Fruit fly (Drosophila melanogaster) whole organism, embryonic: ENCODE measurements around the gene CG1632.
A peak's percentile ranks its signal among the peaks of the same experiment; 100 is the strongest.

Experiments
- Ada2b ChIP-seq: fragments of 200-800 bp; sonication (Bioruptor generic); IDR thresholded peaks from 2 replicates; pipeline ENCODE4 v1.3.6; 2022; ENCODE audit warnings: missing biosample characterization, missing genetic modification characterization
- Adf1 ChIP-seq: fragments of 200-800 bp; sonication (Bioruptor generic); IDR thresholded peaks from 2 replicates; pipeline ENCODE4 v1.3.6; 2022; ENCODE audit warnings: missing biosample characterization, missing genetic modification characterization
- Antp ChIP-seq: fragments of 200-800 bp; sonication (Bioruptor generic); optimal IDR thresholded peaks from 3 replicates; lab custom pipeline; 2016; ENCODE audit warnings: missing biosample characterization, missing genetic modification characterization
- Asciz ChIP-seq: fragments of 200-800 bp; sonication (Bioruptor generic); optimal IDR thresholded peaks from 2 replicates; lab custom pipeline; 2017; ENCODE audit warnings: missing biosample characterization, mild to moderate bottlenecking, missing genetic modification characterization, missing genetic modification reagents
- CG12104 ChIP-seq: fragments of 200-800 bp; sonication (Bioruptor generic); optimal IDR thresholded peaks from 3 replicates; lab custom pipeline; 2016; ENCODE audit warnings: missing biosample characterization, missing genetic modification characterization
- CG12155 ChIP-seq: fragments of 200-800 bp; sonication (Bioruptor generic); optimal IDR thresholded peaks from 3 replicates; lab custom pipeline; 2016; ENCODE audit warnings: missing biosample characterization, missing genetic modification characterization
- CG12391 ChIP-seq: fragments of 200-800 bp; sonication (Bioruptor generic); optimal IDR thresholded peaks from 3 replicates; lab custom pipeline; 2018; ENCODE audit warnings: missing biosample characterization, mild to moderate bottlenecking, missing genetic modification characterization, moderate library complexity
- CG13296 ChIP-seq: fragments of 200-800 bp; sonication (Bioruptor generic); optimal IDR thresholded peaks from 3 replicates; lab custom pipeline; 2018; ENCODE audit warnings: missing biosample characterization, mild to moderate bottlenecking, missing genetic modification characterization
- CG17359 ChIP-seq: fragments of 200-800 bp; sonication (Bioruptor generic); optimal IDR thresholded peaks from 3 replicates; lab custom pipeline; 2018; ENCODE audit warnings: missing biosample characterization, mild to moderate bottlenecking, missing genetic modification characterization, moderate library complexity
- CG17361 ChIP-seq: fragments of 200-800 bp; sonication (Bioruptor generic); IDR thresholded peaks from 3 replicates; pipeline ENCODE4 v1.3.6; 2022; ENCODE audit warnings: missing biosample characterization, missing genetic modification characterization
- CG32767 ChIP-seq: fragments of 200-800 bp; sonication (Bioruptor generic); IDR thresholded peaks from 2 replicates; pipeline ENCODE4 v1.3.6; 2022; ENCODE audit warnings: missing biosample characterization, missing genetic modification characterization
- CG32772 ChIP-seq: fragments of 200-800 bp; sonication (Bioruptor generic); IDR thresholded peaks from 2 replicates; pipeline ENCODE4 v1.3.6; 2022; ENCODE audit warnings: missing biosample characterization, missing genetic modification characterization
- CG33213 ChIP-seq: fragments of 200-800 bp; sonication (Bioruptor generic); optimal IDR thresholded peaks from 3 replicates; lab custom pipeline; 2016; ENCODE audit warnings: missing biosample characterization, missing genetic modification characterization
- CG5180 ChIP-seq: fragments of 200-800 bp; sonication (Bioruptor generic); optimal IDR thresholded peaks from 3 replicates; lab custom pipeline; 2017; ENCODE audit warnings: missing biosample characterization, missing genetic modification characterization, mild to moderate bottlenecking, moderate library complexity, missing genetic modification reagents
- CG6254 ChIP-seq: fragments of 200-800 bp; sonication (Bioruptor generic); optimal IDR thresholded peaks from 3 replicates; lab custom pipeline; 2017; ENCODE audit warnings: mild to moderate bottlenecking, missing biosample characterization, missing genetic modification reagents, missing genetic modification characterization
- CG6689 ChIP-seq: fragments of 200-800 bp; sonication (Bioruptor generic); IDR thresholded peaks from 2 replicates; pipeline ENCODE4 v1.3.6; 2022; ENCODE audit warnings: missing biosample characterization, missing genetic modification characterization
- CG6813 ChIP-seq: fragments of 200-800 bp; sonication (Bioruptor generic); optimal IDR thresholded peaks from 2 replicates; lab custom pipeline; 2017; ENCODE audit warnings: missing biosample characterization, missing genetic modification characterization, mild to moderate bottlenecking, moderate library complexity, missing genetic modification reagents
- CG7839 ChIP-seq: fragments of 200-800 bp; sonication (Bioruptor generic); optimal IDR thresholded peaks from 3 replicates; lab custom pipeline; 2018; ENCODE audit warnings: missing biosample characterization, mild to moderate bottlenecking, missing genetic modification characterization, moderate library complexity
- CG7963 ChIP-seq: fragments of 200-800 bp; sonication (Bioruptor generic); IDR thresholded peaks from 3 replicates; pipeline ENCODE4 v1.3.6; 2022; ENCODE audit warnings: missing biosample characterization, missing genetic modification characterization; ENCODE audit not compliant: partially characterized antibody
- CG8765 ChIP-seq: fragments of 200-800 bp; sonication (Bioruptor generic); IDR thresholded peaks from 2 replicates; pipeline ENCODE4 v1.3.6; 2022; ENCODE audit warnings: missing biosample characterization, missing genetic modification characterization
- CG9797 ChIP-seq: fragments of 200-800 bp; sonication (Bioruptor generic); optimal IDR thresholded peaks from 3 replicates; lab custom pipeline; 2018; ENCODE audit warnings: missing biosample characterization, mild to moderate bottlenecking, missing genetic modification characterization
- CkIIα-i1 ChIP-seq: fragments of 200-800 bp; sonication (Bioruptor generic); IDR thresholded peaks from 2 replicates; pipeline ENCODE4 v1.3.6; 2022; ENCODE audit warnings: missing biosample characterization, missing genetic modification characterization
- CoRest ChIP-seq: fragments of 200-800 bp; sonication (Bioruptor generic); optimal IDR thresholded peaks from 3 replicates; lab custom pipeline; 2018; ENCODE audit warnings: missing biosample characterization, mild to moderate bottlenecking, missing genetic modification characterization, moderate library complexity
- Dbx ChIP-seq: fragments of 200-800 bp; sonication (Bioruptor generic); IDR thresholded peaks from 3 replicates; pipeline ENCODE4 v1.3.6; 2022; ENCODE audit warnings: missing biosample characterization, missing genetic modification characterization
- E2f2 ChIP-seq: fragments of 200-800 bp; sonication (Bioruptor generic); IDR thresholded peaks from 2 replicates; pipeline ENCODE4 v1.3.6; 2022; ENCODE audit warnings: missing biosample characterization, missing genetic modification characterization
- Ets65A ChIP-seq: fragments of 200-800 bp; sonication (Bioruptor generic); peaks from one replicate; lab custom pipeline; 2016; ENCODE audit warnings: missing biosample characterization, missing genetic modification characterization
- H15 ChIP-seq: fragments of 200-800 bp; sonication (Bioruptor generic); IDR thresholded peaks from 3 replicates; pipeline ENCODE4 v1.3.6; 2022; ENCODE audit warnings: missing biosample characterization, missing genetic modification characterization
- H2.0 ChIP-seq: fragments of 200-800 bp; sonication (Bioruptor generic); IDR thresholded peaks from 2 replicates; pipeline ENCODE4 v1.3.6; 2022; ENCODE audit warnings: missing biosample characterization, missing genetic modification characterization
- HLH54F ChIP-seq: fragments of 200-800 bp; sonication (Bioruptor generic); optimal IDR thresholded peaks from 3 replicates; lab custom pipeline; 2016; ENCODE audit warnings: missing biosample characterization, missing genetic modification characterization
- Hr3 ChIP-seq: fragments of 200-800 bp; sonication (Bioruptor generic); optimal IDR thresholded peaks from 3 replicates; lab custom pipeline; 2016; ENCODE audit warnings: missing biosample characterization, missing genetic modification characterization
- Ptx1 ChIP-seq: fragments of 200-800 bp; sonication (Bioruptor generic); IDR thresholded peaks from 2 replicates; pipeline ENCODE4 v1.3.6; 2022; ENCODE audit warnings: missing biosample characterization, missing genetic modification characterization
- Sry-δ ChIP-seq: fragments of 200-800 bp; sonication (Bioruptor generic); optimal IDR thresholded peaks from 2 replicates; lab custom pipeline; 2016; ENCODE audit warnings: missing biosample characterization, missing genetic modification characterization
- Taf1 ChIP-seq: fragments of 200-800 bp; sonication (Bioruptor generic); IDR thresholded peaks from 2 replicates; pipeline ENCODE4 v1.3.6; 2022; ENCODE audit warnings: missing biosample characterization, missing genetic modification characterization
- Xrp1 ChIP-seq: fragments of 200-800 bp; sonication (Bioruptor generic); IDR thresholded peaks from 2 replicates; pipeline ENCODE4 v1.3.6; 2022; ENCODE audit warnings: missing biosample characterization, missing genetic modification characterization
- YL-1 ChIP-seq: fragments of 200-800 bp; sonication (Bioruptor generic); optimal IDR thresholded peaks from 3 replicates; lab custom pipeline; 2017; ENCODE audit warnings: missing biosample characterization, mild to moderate bottlenecking, missing genetic modification characterization
- bbx ChIP-seq: fragments of 200-800 bp; sonication (Bioruptor generic); IDR thresholded peaks from 2 replicates; pipeline ENCODE4 v1.3.6; 2022; ENCODE audit warnings: missing biosample characterization, missing genetic modification characterization; ENCODE audit not compliant: partially characterized antibody
- btn ChIP-seq: fragments of 200-800 bp; sonication (Bioruptor generic); optimal IDR thresholded peaks from 2 replicates; lab custom pipeline; 2016; ENCODE audit warnings: missing biosample characterization, missing genetic modification characterization
- dimm ChIP-seq: fragments of 200-800 bp; sonication (Bioruptor generic); IDR thresholded peaks from 2 replicates; pipeline ENCODE4 v1.3.6; 2022; ENCODE audit warnings: missing biosample characterization, missing genetic modification characterization
- dysf ChIP-seq: fragments of 200-800 bp; sonication (Bioruptor generic); IDR thresholded peaks from 3 replicates; pipeline ENCODE4 v1.3.6; 2022; ENCODE audit warnings: missing biosample characterization, missing genetic modification characterization
- grn ChIP-seq: fragments of 200-800 bp; sonication (Bioruptor generic); optimal IDR thresholded peaks from 3 replicates; lab custom pipeline; 2017; ENCODE audit warnings: missing biosample characterization, missing genetic modification characterization
- gt ChIP-seq: fragments of 200-800 bp; sonication (Bioruptor generic); IDR thresholded peaks from 2 replicates; pipeline ENCODE4 v1.3.6; 2022; ENCODE audit warnings: missing biosample characterization, missing genetic modification characterization
- maf-S ChIP-seq: fragments of 200-800 bp; sonication (Bioruptor generic); optimal IDR thresholded peaks from 2 replicates; lab custom pipeline; 2016; ENCODE audit warnings: missing biosample characterization, missing genetic modification characterization
- onecut ChIP-seq: fragments of 200-800 bp; sonication (Bioruptor generic); IDR thresholded peaks from 2 replicates; pipeline ENCODE4 v1.3.6; 2022; ENCODE audit warnings: missing biosample characterization, missing genetic modification characterization
- org-1 ChIP-seq: fragments of 200-800 bp; sonication (Bioruptor generic); optimal IDR thresholded peaks from 2 replicates; lab custom pipeline; 2017; ENCODE audit warnings: missing biosample characterization, missing genetic modification characterization
- peb ChIP-seq: fragments of 200-800 bp; sonication (Bioruptor generic); IDR thresholded peaks from 2 replicates; pipeline ENCODE4 v1.3.6; 2022; ENCODE audit warnings: missing biosample characterization, missing genetic modification characterization
- phol ChIP-seq: fragments of 200-800 bp; sonication (Bioruptor generic); optimal IDR thresholded peaks from 3 replicates; lab custom pipeline; 2018; ENCODE audit warnings: missing biosample characterization, mild to moderate bottlenecking, missing genetic modification characterization, moderate library complexity
- psq ChIP-seq: fragments of 200-800 bp; sonication (Bioruptor generic); optimal IDR thresholded peaks from 2 replicates; lab custom pipeline; 2017; ENCODE audit warnings: missing biosample characterization, missing genetic modification characterization
- stc ChIP-seq: fragments of 200-800 bp; sonication (Bioruptor generic); IDR thresholded peaks from 2 replicates; pipeline ENCODE4 v1.3.6; 2022; ENCODE audit warnings: missing biosample characterization, missing genetic modification characterization
- tgo ChIP-seq: fragments of 200-800 bp; sonication (Bioruptor generic); IDR thresholded peaks from 3 replicates; pipeline ENCODE4 v1.3.6; 2022; ENCODE audit warnings: missing biosample characterization, missing genetic modification characterization
- ttk ChIP-seq: fragments of 200-800 bp; sonication (Bioruptor generic); IDR thresholded peaks from 2 replicates; pipeline ENCODE4 v2.1.2; 2022; ENCODE audit warnings: missing biosample characterization, missing genetic modification characterization
- usp ChIP-seq: fragments of >200 bp; optimal IDR thresholded peaks from 2 replicates; lab custom pipeline; 2017; ENCODE audit warnings: missing biosample characterization, missing genetic modification characterization

The CG1632 gene

DNA sequence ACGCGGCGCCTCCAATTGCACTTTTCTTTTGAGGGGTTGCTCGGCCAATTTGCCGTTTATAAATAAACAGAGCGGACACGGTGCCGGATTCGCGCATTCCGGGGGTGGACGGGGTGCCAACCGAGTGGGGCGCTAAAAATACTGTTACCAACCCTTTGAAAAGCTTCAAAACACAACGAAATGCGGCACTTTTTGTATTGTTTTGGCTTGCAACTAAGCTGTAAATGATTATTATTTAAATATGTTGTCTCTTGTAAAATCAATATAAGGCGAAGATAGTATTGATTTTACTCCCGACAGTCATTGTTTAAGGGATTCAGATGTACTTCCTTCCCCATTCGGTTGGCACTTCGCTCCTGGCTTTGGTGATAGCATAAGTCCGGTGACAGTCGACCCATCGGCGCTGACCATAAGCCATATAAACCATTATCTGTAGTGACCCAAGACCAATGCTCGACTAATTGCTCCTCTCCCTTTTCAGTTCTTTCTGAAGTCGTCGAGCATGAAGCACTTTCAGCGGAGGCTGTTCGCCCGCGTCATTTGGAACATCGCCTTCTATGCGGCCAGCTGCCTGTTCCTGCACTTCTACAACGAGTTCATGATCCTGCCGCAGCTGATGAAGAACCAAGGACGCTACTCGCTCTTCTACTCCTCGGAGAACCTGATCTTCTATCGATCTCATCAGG, 21.5 kb downstream of the CG1632 start, which contains the start of gene CG15343:
CG15343 (minus strand) TSS at position 8 of the 686 bp plus-strand sequence.
- TF ChIP-seq CG12155 = peak; percentile 11
- no peak for TF ChIP-seq CG9797
- peak; percentile 26 for TF ChIP-seq Antp (GFP tag; lab: Kevin White, UChicago)
- TF ChIP-seq Xrp1 = peak; percentile 53; the same call in 1 of the 2 replicates
- TF ChIP-seq CG6689 (GFP tag; lab: Robert Waterston, UW) = 0 out of 2 replicates have a peak, but pooled peaks have one; percentile 10
- TF ChIP-seq Ptx1 (GFP tag; lab: Robert Waterston, UW) = peak; percentile 37; the same call in 1 of the 2 replicates
- no peak for TF ChIP-seq psq (GFP tag; lab: Kevin White, UChicago)
- no peak for TF ChIP-seq H15 (GFP tag; lab: Robert Waterston, UW)
- TF ChIP-seq dysf = peak; percentile 49; the same call in 1 of the 3 replicates
- TF ChIP-seq tgo (GFP tag; lab: Robert Waterston, UW) = 0 out of 3 replicates have a peak, but pooled peaks have one; percentile 28
- TF ChIP-seq CG32767 (GFP tag; lab: Robert Waterston, UW) = 0 out of 2 replicates have a peak, but pooled peaks have one; percentile 28
- no peak for TF ChIP-seq Ada2b (GFP tag; lab: Robert Waterston, UW)
- peak; percentile 15 for TF ChIP-seq CG17359 (tag; lab: Kevin White, UChicago)
- no peak; the same call in 1 of the 2 replicates for TF ChIP-seq bbx
- TF ChIP-seq CG17361 (GFP tag; lab: Robert Waterston, UW) = 0 out of 3 replicates have a peak, but pooled peaks have one; percentile 29
- TF ChIP-seq CG5180 = no peak
- peak; percentile 60; the same call in 1 of the 3 replicates for TF ChIP-seq Dbx (GFP tag; lab: Robert Waterston, UW)
- no peak for TF ChIP-seq usp (GFP tag; lab: Kevin White, UChicago)
- TF ChIP-seq CG12391 = peak; percentile 5
- no peak for TF ChIP-seq YL-1
- TF ChIP-seq gt = no peak
- TF ChIP-seq CG6254 = no peak
- peak; percentile 43 for TF ChIP-seq CG7839 (tag; lab: Kevin White, UChicago)
- TF ChIP-seq CkIIα-i1 (GFP tag; lab: Robert Waterston, UW) = no peak
- TF ChIP-seq phol (tag; lab: Kevin White, UChicago) = peak; percentile 4
- TF ChIP-seq Taf1 (GFP tag; lab: Robert Waterston, UW) = no peak
- no peak for TF ChIP-seq Asciz
- TF ChIP-seq Adf1 (GFP tag; lab: Robert Waterston, UW) = no peak
- TF ChIP-seq btn = no peak
- no peak for TF ChIP-seq maf-S (GFP tag; lab: Kevin White, UChicago)
- TF ChIP-seq ttk (GFP tag; lab: Robert Waterston, UW) = peak; percentile 42; the same call in 1 of the 2 replicates
- TF ChIP-seq Sry-δ (GFP tag; lab: Kevin White, UChicago) = no peak
- peak; percentile 45 for TF ChIP-seq HLH54F (GFP tag; lab: Kevin White, UChicago)
- no peak for TF ChIP-seq stc (GFP tag; lab: Robert Waterston, UW)
- no peak for TF ChIP-seq Ets65A (GFP tag; lab: Kevin White, UChicago)
- TF ChIP-seq CG32772 (GFP tag; lab: Robert Waterston, UW) = no peak
- no peak for TF ChIP-seq CG12104 (GFP tag; lab: Kevin White, UChicago)
- no peak for TF ChIP-seq peb (GFP tag; lab: Robert Waterston, UW)
- TF ChIP-seq org-1 (GFP tag; lab: Kevin White, UChicago) = no peak
- TF ChIP-seq onecut (GFP tag; lab: Robert Waterston, UW) = peak; percentile 15; the same call in 1 of the 2 replicates
- peak; percentile 19 for TF ChIP-seq Hr3
- no peak for TF ChIP-seq CoRest (tag; lab: Kevin White, UChicago)
- TF ChIP-seq CG8765 (GFP tag; lab: Robert Waterston, UW) = no peak
- 0 out of 2 replicates have a peak, but pooled peaks have one; percentile 23 for TF ChIP-seq H2.0 (GFP tag; lab: Robert Waterston, UW)
- TF ChIP-seq grn (GFP tag; lab: Kevin White, UChicago) = no peak
- TF ChIP-seq CG13296 = no peak
- TF ChIP-seq E2f2 (GFP tag; lab: Robert Waterston, UW) = no peak
- TF ChIP-seq CG6813 = no peak
- no peak for TF ChIP-seq CG7963 (GFP tag; lab: Robert Waterston, UW)
- peak; percentile 12 for TF ChIP-seq CG33213 (GFP tag; lab: Kevin White, UChicago)
- no peak for TF ChIP-seq dimm (GFP tag; lab: Robert Waterston, UW)
